Worm (Caenorhabditis elegans): Measurements from ENCODE around the gene M106.3.

Gene M106.3

DNA sequence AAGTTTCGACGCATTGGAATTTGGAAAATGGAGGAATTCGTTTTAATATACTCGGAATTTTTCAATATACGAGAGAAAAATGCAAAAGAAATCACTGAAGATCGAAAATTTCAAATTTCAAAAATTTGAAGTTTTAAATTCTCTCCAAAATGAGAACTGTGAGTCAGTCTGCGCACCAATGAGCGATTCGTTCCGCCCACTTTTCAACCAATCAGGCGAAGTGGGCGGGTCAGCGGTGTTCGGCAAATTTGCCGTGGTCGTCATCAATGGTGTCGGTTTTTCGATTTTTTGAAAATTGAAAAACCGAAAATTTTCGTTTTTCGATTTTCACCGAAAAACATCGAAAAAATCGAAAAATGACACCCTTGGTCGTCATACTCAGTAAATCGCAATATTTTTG, 22.2 kb downstream of the M106.3 start:
- no peak for TF ChIP-seq ref-1 (GFP tag; conservative IDR thresholded peaks at IDR 0.05)
- TF ChIP-seq cog-1 (tag; optimal IDR thresholded peaks at IDR 0.05), result no peak
- no peak for TF ChIP-seq med-1 (GFP tag; optimal IDR thresholded peaks at IDR 0.05; ENCODE audit: insufficient read depth)
- TF ChIP-seq tab-1 (GFP tag; IDR thresholded peaks at IDR 0.05), result no peak
- TF ChIP-seq T22C8.4 (GFP tag; IDR thresholded peaks at IDR 0.05), result no peak
- TF ChIP-seq ztf-23 (GFP tag; IDR thresholded peaks at IDR 0.05), result no peak
- no peak for TF ChIP-seq flt-1 (GFP tag; IDR thresholded peaks at IDR 0.05)
- TF ChIP-seq klf-2 (GFP tag; conservative IDR thresholded peaks at IDR 0.05), result no peak
- TF ChIP-seq ztf-29 (GFP tag; IDR thresholded peaks at IDR 0.05), result no peak

ce11 chrII:10834717-10835116, 26.0 kb downstream of the M106.3 start:
- no peak for TF ChIP-seq ztf-29 (GFP tag; IDR thresholded peaks at IDR 0.05)
- 0 out of 2 replicates have a peak, but pooled peaks have one; percentile 29 for TF ChIP-seq flt-1 (GFP tag; IDR thresholded peaks at IDR 0.05)

DNA sequence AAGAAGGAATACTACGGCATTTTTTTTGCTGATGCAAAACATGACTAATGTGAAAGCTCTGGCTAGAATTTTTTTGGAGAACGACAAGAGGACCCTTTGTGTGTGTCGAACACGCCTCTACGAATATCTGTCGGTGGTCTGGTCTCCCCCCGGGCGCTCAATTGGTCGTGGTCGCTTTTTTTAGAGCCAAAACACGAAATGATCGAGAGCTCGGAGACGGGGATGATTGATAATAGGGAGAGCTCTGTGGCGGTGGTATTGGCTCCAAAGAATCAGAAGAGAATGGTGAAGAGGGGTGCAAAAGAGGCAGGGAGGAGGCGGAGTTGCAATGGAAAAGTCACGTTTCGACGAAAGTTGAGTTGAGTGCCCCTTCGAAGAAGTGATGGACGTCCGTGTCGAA, 31.1 kb downstream of the M106.3 start:
- TF ChIP-seq tab-1 (GFP tag; IDR thresholded peaks at IDR 0.05), result no peak

DNA sequence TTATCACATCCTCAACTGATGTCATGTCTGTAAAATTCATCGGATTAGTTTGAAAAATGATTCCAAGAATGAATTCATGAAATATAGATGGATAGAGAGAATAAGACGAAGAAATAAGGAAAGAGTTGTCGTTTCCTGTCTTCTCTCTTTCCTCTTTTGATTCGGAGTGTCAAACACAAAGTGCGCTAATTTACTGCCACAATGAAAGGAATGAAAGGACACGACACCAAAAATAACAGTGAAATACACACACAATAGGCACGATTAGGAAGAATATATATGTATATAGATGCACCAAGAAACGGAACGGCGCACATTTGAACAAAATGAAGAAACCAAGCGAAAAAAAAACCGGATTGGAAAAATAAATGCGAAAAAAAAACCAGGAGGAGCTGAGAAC, 31.6 kb downstream of the M106.3 start, which contains the start of gene VM106R.1:
Gene VM106R.1, minus strand, starts transcription at position 101 of the 400 bp plus-strand sequence.
- no peak for TF ChIP-seq tab-1 (GFP tag; IDR thresholded peaks at IDR 0.05)
- TF ChIP-seq ztf-23 (GFP tag; IDR thresholded peaks at IDR 0.05), result no peak
- TF ChIP-seq ref-1 (GFP tag; conservative IDR thresholded peaks at IDR 0.05), result no peak
- TF ChIP-seq klf-2 (GFP tag; conservative IDR thresholded peaks at IDR 0.05), result no peak
- TF ChIP-seq med-1 (GFP tag; optimal IDR thresholded peaks at IDR 0.05; ENCODE audit: insufficient read depth), result no peak
- no peak for TF ChIP-seq cog-1 (tag; optimal IDR thresholded peaks at IDR 0.05)
- TF ChIP-seq T22C8.4 (GFP tag; IDR thresholded peaks at IDR 0.05), result no peak
- no peak for TF ChIP-seq flt-1 (GFP tag; IDR thresholded peaks at IDR 0.05)
- no peak for TF ChIP-seq ztf-29 (GFP tag; IDR thresholded peaks at IDR 0.05)

- no peak for TF ChIP-seq cog-1 (tag; optimal IDR thresholded peaks at IDR 0.05)
- TF ChIP-seq T22C8.4 (GFP tag; IDR thresholded peaks at IDR 0.05), result no peak
- TF ChIP-seq med-1 (GFP tag; optimal IDR thresholded peaks at IDR 0.05; ENCODE audit: insufficient read depth), result no peak
- TF ChIP-seq tab-1 (GFP tag; IDR thresholded peaks at IDR 0.05), result peak; percentile 44; the same call in 1 of the 2 replicates
- TF ChIP-seq klf-2 (GFP tag; conservative IDR thresholded peaks at IDR 0.05), result no peak
- TF ChIP-seq ref-1 (GFP tag; conservative IDR thresholded peaks at IDR 0.05), result no peak
Measured at ce11 chrII:10824046-10824445, 36.7 kb downstream of the M106.3 start, which contains the start of the genes R06F6.12 and mix-1. Gene R06F6.12, minus strand, starts transcription at chrII:10824081. Gene mix-1, plus strand, starts transcription at chrII:10824246.

DNA sequence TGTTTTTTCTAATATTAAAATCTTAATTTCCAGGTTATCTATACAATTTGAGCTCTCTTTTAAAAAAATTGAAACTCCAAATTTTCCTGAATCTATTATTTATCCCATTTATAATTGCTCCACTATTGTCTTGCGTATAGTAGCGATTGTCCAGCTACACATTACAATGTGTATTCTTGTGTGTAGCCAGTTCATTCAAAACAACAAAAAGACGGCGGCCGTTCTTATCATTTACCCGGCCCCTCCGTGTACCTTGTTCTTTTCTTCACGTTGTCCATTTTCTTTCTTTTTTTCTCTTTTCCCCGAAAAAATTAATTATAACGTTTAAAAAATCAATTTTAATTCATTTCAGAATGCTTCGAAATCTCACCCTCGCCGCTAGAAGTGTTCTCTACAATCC, 40.0 kb downstream of the M106.3 start, which contains the start of gene ech-4:
Gene ech-4, plus strand, starts transcription at position 353 of the 400 bp plus-strand sequence.
- TF ChIP-seq ztf-29 (GFP tag; IDR thresholded peaks at IDR 0.05) (no peak), flt-1 (GFP tag; IDR thresholded peaks at IDR 0.05) (no peak), klf-2 (GFP tag; conservative IDR thresholded peaks at IDR 0.05) (no peak), ztf-23 (GFP tag; IDR thresholded peaks at IDR 0.05) (no peak), cog-1 (tag; optimal IDR thresholded peaks at IDR 0.05) (no peak), tab-1 (GFP tag; IDR thresholded peaks at IDR 0.05) (no peak), ref-1 (GFP tag; conservative IDR thresholded peaks at IDR 0.05) (no peak), T22C8.4 (GFP tag; IDR thresholded peaks at IDR 0.05) (no peak), med-1 (GFP tag; optimal IDR thresholded peaks at IDR 0.05; ENCODE audit: insufficient read depth) (no peak)

DNA sequence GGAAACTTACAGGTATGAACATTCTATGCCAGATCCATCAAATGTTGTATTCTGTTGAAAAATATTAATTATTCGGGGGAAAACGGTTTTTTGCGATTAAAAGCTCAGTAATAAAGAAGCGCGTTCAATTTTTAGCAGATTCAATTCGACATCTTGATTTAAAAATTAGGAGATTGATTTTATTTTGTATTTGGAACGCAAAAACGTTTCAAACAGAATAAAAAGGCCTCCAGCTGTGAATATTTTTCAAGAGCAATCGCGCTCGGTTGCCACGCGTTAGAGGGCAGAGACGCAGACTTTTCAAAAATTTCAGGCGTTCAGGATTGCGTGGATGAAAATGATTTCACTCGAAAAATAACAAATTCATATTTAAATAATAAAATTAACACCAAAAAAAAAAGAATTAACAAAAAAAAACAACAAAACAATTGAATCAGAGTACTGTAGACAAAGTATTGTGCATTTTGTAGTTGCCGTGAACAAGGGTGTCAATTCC, 40.7 kb downstream of the M106.3 start, which contains the start of gene R06F6.8:
Gene R06F6.8, minus strand, starts transcription at position 51 of the 496 bp plus-strand sequence.
- no peak for TF ChIP-seq T22C8.4 (GFP tag; IDR thresholded peaks at IDR 0.05)
- no peak for TF ChIP-seq ztf-23 (GFP tag; IDR thresholded peaks at IDR 0.05)
- no peak for TF ChIP-seq tab-1 (GFP tag; IDR thresholded peaks at IDR 0.05)
- no peak for TF ChIP-seq ref-1 (GFP tag; conservative IDR thresholded peaks at IDR 0.05)
- no peak for TF ChIP-seq flt-1 (GFP tag; IDR thresholded peaks at IDR 0.05)
- TF ChIP-seq klf-2 (GFP tag; conservative IDR thresholded peaks at IDR 0.05), result no peak
- TF ChIP-seq ztf-29 (GFP tag; IDR thresholded peaks at IDR 0.05), result no peak
- TF ChIP-seq med-1 (GFP tag; optimal IDR thresholded peaks at IDR 0.05; ENCODE audit: insufficient read depth), result no peak

DNA sequence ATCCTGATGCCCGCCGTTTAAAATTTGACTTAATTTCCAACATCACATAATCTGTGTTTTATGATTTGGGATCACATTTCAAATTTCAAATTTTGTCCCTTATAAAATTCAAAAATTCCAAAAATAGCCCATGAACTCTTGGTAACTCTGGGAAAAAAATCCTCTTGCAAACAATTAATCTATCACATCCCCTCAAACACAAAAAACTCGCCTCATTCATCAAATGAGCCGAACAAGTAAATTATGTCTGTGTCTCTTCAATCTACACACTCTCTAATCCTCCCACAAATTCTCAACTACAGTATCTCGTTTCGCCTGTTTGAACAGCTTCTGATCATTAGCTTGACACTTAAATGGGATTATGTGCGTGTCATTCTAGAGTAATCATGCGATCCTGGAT, 50.0 kb downstream of the M106.3 start, which contains the start of gene msrp-7:
Gene msrp-7, plus strand, starts transcription at position 301 of the 400 bp plus-strand sequence.
- TF ChIP-seq flt-1 (GFP tag; IDR thresholded peaks at IDR 0.05), result no peak
- TF ChIP-seq ztf-23 (GFP tag; IDR thresholded peaks at IDR 0.05), result no peak
- TF ChIP-seq tab-1 (GFP tag; IDR thresholded peaks at IDR 0.05), result no peak
- no peak for TF ChIP-seq ref-1 (GFP tag; conservative IDR thresholded peaks at IDR 0.05)
- no peak for TF ChIP-seq klf-2 (GFP tag; conservative IDR thresholded peaks at IDR 0.05)
- no peak for TF ChIP-seq cog-1 (tag; optimal IDR thresholded peaks at IDR 0.05)
- TF ChIP-seq T22C8.4 (GFP tag; IDR thresholded peaks at IDR 0.05), result no peak
- TF ChIP-seq ztf-29 (GFP tag; IDR thresholded peaks at IDR 0.05), result no peak
- no peak for TF ChIP-seq med-1 (GFP tag; optimal IDR thresholded peaks at IDR 0.05; ENCODE audit: insufficient read depth)

- TF ChIP-seq med-1 (GFP tag; optimal IDR thresholded peaks at IDR 0.05; ENCODE audit: insufficient read depth) (no peak), flt-1 (GFP tag; IDR thresholded peaks at IDR 0.05) (no peak), T22C8.4 (GFP tag; IDR thresholded peaks at IDR 0.05) (no peak), ztf-29 (GFP tag; IDR thresholded peaks at IDR 0.05) (no peak)
Measured at ce11 chrII:10808708-10809343, 51.9 kb downstream of the M106.3 start, which contains the start of gene R06F6.14. Gene R06F6.14, plus strand, starts transcription at chrII:10809293.

Data from whole organism, midembryonic.